Fruit fly (Drosophila melanogaster): ENCODE measurements around the gene Spn77Bc.

The Spn77Bc gene

dm6 chr3L:20356613-20357012 lies 14.2 kb downstream of the Spn77Bc start, which contains the start of gene kin17 (continued):
- TF ChIP-seq Scr (GFP tag; IDR thresholded peaks at IDR 0.05; ENCODE audit: partially characterized antibody) = peak; percentile 75
- no peak for TF ChIP-seq bigmax (GFP tag; optimal IDR thresholded peaks at IDR 0.05)
- peak; percentile 76; the same call in 3 of the 4 replicates for TF ChIP-seq Dll (GFP tag; IDR thresholded peaks at IDR 0.05; ENCODE audit: partially characterized antibody)
- no peak for TF ChIP-seq CG12236 (GFP tag; optimal IDR thresholded peaks at IDR 0.05)
- TF ChIP-seq h (optimal IDR thresholded peaks at IDR 0.05) = no peak
- peak; percentile 72 for TF ChIP-seq Opbp (GFP tag; IDR thresholded peaks at IDR 0.05; ENCODE audit: partially characterized antibody)
- TF ChIP-seq so (GFP tag; IDR thresholded peaks at IDR 0.05) = 0 out of 3 replicates have a peak, but pooled peaks have one; percentile 13
- no peak for TF ChIP-seq ATbp (GFP tag; optimal IDR thresholded peaks at IDR 0.05)
- TF ChIP-seq CG30431 (GFP tag; optimal IDR thresholded peaks at IDR 0.05) = no peak
- no peak for TF ChIP-seq bsh (GFP tag; optimal IDR thresholded peaks at IDR 0.05)
- TF ChIP-seq bbx (GFP tag; IDR thresholded peaks at IDR 0.05; ENCODE audit: partially characterized antibody) = peak; percentile 75
- TF ChIP-seq Deaf1 (tag; optimal IDR thresholded peaks at IDR 0.05) = no peak
- peak in 1 of 2 experiments; percentile 60 for TF ChIP-seq crp (GFP tag; optimal IDR thresholded peaks at IDR 0.05)
- peak; percentile 74 for TF ChIP-seq unc-4 (GFP tag; IDR thresholded peaks at IDR 0.05; ENCODE audit: partially characterized antibody)
- peak; percentile 24 for TF ChIP-seq HmgZ (tag; optimal IDR thresholded peaks at IDR 0.05)
- peak; percentile 26; the same call in 1 of the 2 replicates for TF ChIP-seq CG3847 (GFP tag; IDR thresholded peaks at IDR 0.05)
- TF ChIP-seq CG9797 (GFP tag; optimal IDR thresholded peaks at IDR 0.05) = peak; percentile 84
- TF ChIP-seq tna (GFP tag; IDR thresholded peaks at IDR 0.05; ENCODE audit: partially characterized antibody) = peak; percentile 55; the same call in 1 of the 2 replicates
- peak; percentile 84 for TF ChIP-seq Dp (GFP tag; optimal IDR thresholded peaks at IDR 0.05)
- peak; percentile 71 for TF ChIP-seq CG16813 (GFP tag; IDR thresholded peaks at IDR 0.05; ENCODE audit: partially characterized antibody)
- no peak for TF ChIP-seq NfI (GFP tag; optimal IDR thresholded peaks at IDR 0.05)

dm6 chr3L:20358212-20358611 lies 15.8 kb downstream of the Spn77Bc start, which contains the start of gene CG5665:
Gene CG5665 (plus strand): TSS chr3L:20358512.
- TF ChIP-seq Ets65A (GFP tag) = peak; percentile 27
- no peak for TF ChIP-seq Neu2 (GFP tag; optimal IDR thresholded peaks at IDR 0.05; ENCODE audit: borderline replicate concordance)

- TF ChIP-seq knrl (GFP tag; IDR thresholded peaks at IDR 0.05; ENCODE audit: partially characterized antibody) = peak; percentile 65; the same call in 2 of the 3 replicates
- TF ChIP-seq CG4360 (GFP tag; IDR thresholded peaks at IDR 0.05) = no peak
- TF ChIP-seq bbx (GFP tag; IDR thresholded peaks at IDR 0.05; ENCODE audit: partially characterized antibody) = peak; percentile 68
- TF ChIP-seq crc (GFP tag; optimal IDR thresholded peaks at IDR 0.05) = no peak
- TF ChIP-seq so (GFP tag; IDR thresholded peaks at IDR 0.05) = no peak
- TF ChIP-seq unpg (GFP tag; optimal IDR thresholded peaks at IDR 0.05) = no peak
- no peak for TF ChIP-seq gcm (GFP tag; optimal IDR thresholded peaks at IDR 0.05)
- TF ChIP-seq cg (GFP tag; optimal IDR thresholded peaks at IDR 0.05) = no peak
- peak; percentile 40; the same call in 1 of the 3 replicates for TF ChIP-seq Doc3 (GFP tag; IDR thresholded peaks at IDR 0.05; ENCODE audit: partially characterized antibody)
- no peak for TF ChIP-seq bowl (GFP tag; IDR thresholded peaks at IDR 0.05)
- TF ChIP-seq Scr (GFP tag; IDR thresholded peaks at IDR 0.05; ENCODE audit: partially characterized antibody) = peak; percentile 70
- peak; percentile 63 for TF ChIP-seq CTCF (GFP tag; optimal IDR thresholded peaks at IDR 0.05)
- no peak for TF ChIP-seq shn (GFP tag; optimal IDR thresholded peaks at IDR 0.05)
- no peak for TF ChIP-seq CG3281 (GFP tag; optimal IDR thresholded peaks at IDR 0.05)
- peak; percentile 72 for TF ChIP-seq BEAF-32 (GFP tag; optimal IDR thresholded peaks at IDR 0.05)
- TF ChIP-seq zen2 (GFP tag; IDR thresholded peaks at IDR 0.05; ENCODE audit: partially characterized antibody) = peak; percentile 61; the same call in 2 of the 3 replicates
- no peak for TF ChIP-seq dysf (GFP tag; IDR thresholded peaks at IDR 0.05)
- TF ChIP-seq CG7928 (GFP tag; optimal IDR thresholded peaks at IDR 0.05) = no peak
- TF ChIP-seq dpn (GFP tag; optimal IDR thresholded peaks at IDR 0.05) = no peak
- TF ChIP-seq CG14860 (GFP tag; IDR thresholded peaks at IDR 0.05; ENCODE audit: partially characterized antibody) = peak; percentile 61; the same call in 1 of the 3 replicates
- no peak for TF ChIP-seq CG17829 (tag; optimal IDR thresholded peaks at IDR 0.05)
- peak; percentile 39 for TF ChIP-seq CG17186 (GFP tag; optimal IDR thresholded peaks at IDR 0.05)
- TF ChIP-seq CG10321 (GFP tag; IDR thresholded peaks at IDR 0.05) = no peak
- TF ChIP-seq CG16813 (GFP tag; IDR thresholded peaks at IDR 0.05; ENCODE audit: partially characterized antibody) = peak; percentile 59
- TF ChIP-seq nom (GFP tag; optimal IDR thresholded peaks at IDR 0.05) = no peak
- peak; percentile 69 for TF ChIP-seq amos (GFP tag; IDR thresholded peaks at IDR 0.05; ENCODE audit: partially characterized antibody)
- TF ChIP-seq Bgb (GFP tag; IDR thresholded peaks at IDR 0.05; ENCODE audit: partially characterized antibody) = peak; percentile 72
Measured at dm6 chr3L:20361389-20361788, 19.0 kb downstream of the Spn77Bc start, which contains the start of gene Prim2. Gene Prim2 (minus strand): TSS chr3L:20361585.
